Fruit fly (Drosophila melanogaster) whole organism, embryonic: ENCODE results near the gene CG17032.
A peak's percentile ranks its signal among the peaks of the same experiment; 100 is the strongest.

Source experiments
- Adf1 ChIP-seq: fragments of 200-800 bp; sonication (Bioruptor generic); IDR thresholded peaks from 2 replicates; pipeline ENCODE4 v1.3.6; 2022; ENCODE audit warnings: missing biosample characterization, missing genetic modification characterization
- Antp ChIP-seq: fragments of 200-800 bp; sonication (Bioruptor generic); optimal IDR thresholded peaks from 3 replicates; lab custom pipeline; 2016; ENCODE audit warnings: missing biosample characterization, missing genetic modification characterization
- Atf3 ChIP-seq: fragments of 200-800 bp; sonication (Bioruptor generic); optimal IDR thresholded peaks from 3 replicates; lab custom pipeline; 2016; ENCODE audit warnings: missing biosample characterization, missing genetic modification characterization
- Atf6 ChIP-seq: fragments of 200-800 bp; sonication (Bioruptor generic); IDR thresholded peaks from 2 replicates; pipeline ENCODE4 v1.3.6; 2022; ENCODE audit warnings: missing biosample characterization, missing genetic modification characterization
- BEAF-32 ChIP-seq: fragments of 200-800 bp; sonication (Bioruptor generic); optimal IDR thresholded peaks from 3 replicates; lab custom pipeline; 2017; ENCODE audit warnings: missing biosample characterization, missing genetic modification characterization, mild to moderate bottlenecking, moderate library complexity, missing genetic modification reagents
- CG10267 ChIP-seq: fragments of 200-800 bp; sonication (Bioruptor generic); optimal IDR thresholded peaks from 2 replicates; lab custom pipeline; 2018; ENCODE audit warnings: missing biosample characterization, mild to moderate bottlenecking, missing genetic modification characterization, moderate library complexity
- CG10431 ChIP-seq: fragments of 200-800 bp; sonication (Bioruptor generic); optimal IDR thresholded peaks from 3 replicates; lab custom pipeline; 2018; ENCODE audit warnings: missing biosample characterization, mild to moderate bottlenecking, missing genetic modification characterization
- CG10979 ChIP-seq: fragments of 200-800 bp; sonication (Bioruptor generic); optimal IDR thresholded peaks from 2 replicates; lab custom pipeline; 2018; ENCODE audit warnings: missing biosample characterization, mild to moderate bottlenecking, missing genetic modification characterization, moderate library complexity
- CG14050 ChIP-seq: fragments of 200-800 bp; sonication (Bioruptor generic); IDR thresholded peaks from 3 replicates; pipeline ENCODE4 v1.3.6; 2022; ENCODE audit warnings: missing biosample characterization, missing genetic modification characterization
- CG15601 ChIP-seq: fragments of 200-800 bp; sonication (Bioruptor generic); optimal IDR thresholded peaks from 3 replicates; lab custom pipeline; 2019; ENCODE audit warnings: missing biosample characterization, mild to moderate bottlenecking, missing genetic modification characterization, moderate library complexity
- CG16813 ChIP-seq: fragments of 200-800 bp; sonication (Bioruptor generic); IDR thresholded peaks from 3 replicates; pipeline ENCODE4 v1.3.6; 2022; ENCODE audit warnings: missing biosample characterization, missing genetic modification characterization; ENCODE audit not compliant: partially characterized antibody
- CG17802 ChIP-seq: fragments of 200-800 bp; sonication (Bioruptor generic); optimal IDR thresholded peaks from 2 replicates; lab custom pipeline; 2018; ENCODE audit warnings: missing biosample characterization, mild to moderate bottlenecking, missing genetic modification characterization, moderate library complexity
- CG18764 ChIP-seq: fragments of 200-800 bp; sonication (Bioruptor generic); optimal IDR thresholded peaks from 3 replicates; lab custom pipeline; 2016; ENCODE audit warnings: missing biosample characterization, missing genetic modification characterization
- CG2199 ChIP-seq: fragments of 200-800 bp; sonication (Bioruptor generic); IDR thresholded peaks from 3 replicates; pipeline ENCODE4 v1.3.6; 2022; ENCODE audit warnings: missing biosample characterization, missing genetic modification characterization
- CG2678 ChIP-seq: fragments of 200-800 bp; sonication (Bioruptor generic); optimal IDR thresholded peaks from 3 replicates; lab custom pipeline; 2019; ENCODE audit warnings: missing biosample characterization, mild to moderate bottlenecking, missing genetic modification characterization, moderate library complexity
- CG3726 ChIP-seq: fragments of 200-800 bp; sonication (Bioruptor generic); IDR thresholded peaks from 3 replicates; pipeline ENCODE4, ENCODE4 v1.3.6; 2022; ENCODE audit warnings: missing biosample characterization, missing genetic modification characterization
- CG3995 ChIP-seq: fragments of 200-800 bp; sonication (Bioruptor generic); optimal IDR thresholded peaks from 3 replicates; lab custom pipeline; 2016; ENCODE audit warnings: missing biosample characterization, missing genetic modification characterization
- CG4360 ChIP-seq: fragments of 200-800 bp; sonication (Bioruptor generic); IDR thresholded peaks from 2 replicates; pipeline ENCODE4 v1.3.6; 2022; ENCODE audit warnings: missing biosample characterization, missing genetic modification characterization
- CG7271 ChIP-seq: fragments of 200-800 bp; sonication (Bioruptor generic); optimal IDR thresholded peaks from 2 replicates; lab custom pipeline; 2018; ENCODE audit warnings: missing biosample characterization, mild to moderate bottlenecking, missing genetic modification characterization, moderate library complexity
- CG7963 ChIP-seq: fragments of 200-800 bp; sonication (Bioruptor generic); IDR thresholded peaks from 3 replicates; pipeline ENCODE4 v1.3.6; 2022; ENCODE audit warnings: missing biosample characterization, missing genetic modification characterization; ENCODE audit not compliant: partially characterized antibody
- CG8089 ChIP-seq: fragments of 200-800 bp; sonication (Bioruptor generic); optimal IDR thresholded peaks from 3 replicates; lab custom pipeline; 2016; ENCODE audit warnings: missing biosample characterization, missing genetic modification characterization
- CG8359 ChIP-seq: fragments of 200-800 bp; sonication (Bioruptor generic); optimal IDR thresholded peaks from 2 replicates; lab custom pipeline; 2017; ENCODE audit warnings: missing biosample characterization, mild to moderate bottlenecking, missing genetic modification characterization, borderline replicate concordance
- CG8765 ChIP-seq: fragments of 200-800 bp; sonication (Bioruptor generic); IDR thresholded peaks from 2 replicates; pipeline ENCODE4 v1.3.6; 2022; ENCODE audit warnings: missing biosample characterization, missing genetic modification characterization
- CG9817 ChIP-seq: fragments of 200-800 bp; sonication (Bioruptor generic); optimal IDR thresholded peaks from 2 replicates; lab custom pipeline; 2018; ENCODE audit warnings: missing biosample characterization, mild to moderate bottlenecking, missing genetic modification characterization, moderate library complexity
- Dp ChIP-seq: fragments of 200-800 bp; sonication (Bioruptor generic); optimal IDR thresholded peaks from 2 replicates; lab custom pipeline; 2018; ENCODE audit warnings: missing biosample characterization, mild to moderate bottlenecking, missing genetic modification characterization, moderate library complexity
- Drgx ChIP-seq: fragments of 200-800 bp; sonication (Bioruptor generic); IDR thresholded peaks from 2 replicates; pipeline ENCODE4 v1.3.6; 2022; ENCODE audit warnings: missing biosample characterization, missing genetic modification characterization
- Hr3 ChIP-seq: fragments of 200-800 bp; sonication (Bioruptor generic); optimal IDR thresholded peaks from 3 replicates; lab custom pipeline; 2016; ENCODE audit warnings: missing biosample characterization, missing genetic modification characterization
- Lhr ChIP-seq: fragments of 200-800 bp; sonication (Bioruptor generic); optimal IDR thresholded peaks from 3 replicates; lab custom pipeline; 2017; ENCODE audit warnings: mild to moderate bottlenecking, missing biosample characterization, missing genetic modification reagents, missing genetic modification characterization
- Nf-YC ChIP-seq: fragments of 200-800 bp; optimal IDR thresholded peaks from 3 replicates; lab custom pipeline; 2019; ENCODE audit warnings: missing biosample characterization, mild to moderate bottlenecking, missing genetic modification characterization, moderate library complexity
- Ravus ChIP-seq: fragments of 200-800 bp; sonication (Bioruptor generic); IDR thresholded peaks from 2 replicates; pipeline ENCODE4 v1.3.6; 2022; ENCODE audit warnings: missing biosample characterization, missing genetic modification characterization
- YL-1 ChIP-seq: fragments of 200-800 bp; sonication (Bioruptor generic); optimal IDR thresholded peaks from 3 replicates; lab custom pipeline; 2017; ENCODE audit warnings: missing biosample characterization, mild to moderate bottlenecking, missing genetic modification characterization
- abd-A ChIP-seq: fragments of 200-800 bp; sonication (Bioruptor generic); optimal IDR thresholded peaks from 3 replicates; lab custom pipeline; 2019; ENCODE audit warnings: missing biosample characterization, mild to moderate bottlenecking, missing genetic modification characterization, moderate library complexity
- chif ChIP-seq, 2 experiments: fragments of 200-800 bp; sonication (Bioruptor generic); optimal IDR thresholded peaks; 3 replicates each; lab custom pipeline; 2016; ENCODE audit warnings: missing biosample characterization in 2 of 2, missing genetic modification characterization in 2 of 2
- crol ChIP-seq: fragments of 200-800 bp; sonication (Bioruptor generic); IDR thresholded peaks from 2 replicates; pipeline ENCODE4 v1.3.6; 2022; ENCODE audit warnings: missing biosample characterization, missing genetic modification characterization
- dpn ChIP-seq, 2 experiments: fragments of 200-800 bp; sonication (Bioruptor generic); optimal IDR thresholded peaks; 3 replicates each; lab custom pipeline; 2016; ENCODE audit warnings: missing biosample characterization in 2 of 2, missing genetic modification characterization in 2 of 2
- ewg ChIP-seq: fragments of 200-800 bp; sonication (Bioruptor generic); optimal IDR thresholded peaks from 3 replicates; lab custom pipeline; 2017; ENCODE audit warnings: mild to moderate bottlenecking, missing biosample characterization, missing genetic modification reagents, missing genetic modification characterization
- hbn ChIP-seq: fragments of 200-800 bp; sonication (Bioruptor generic); IDR thresholded peaks from 2 replicates; pipeline ENCODE4 v1.3.6; 2022; ENCODE audit warnings: missing biosample characterization, missing genetic modification characterization; ENCODE audit not compliant: partially characterized antibody
- lmd ChIP-seq: fragments of 200-800 bp; sonication (Bioruptor generic); IDR thresholded peaks from 2 replicates; pipeline ENCODE4 v1.3.6; 2022; ENCODE audit warnings: missing biosample characterization, missing genetic modification characterization
- luna ChIP-seq: fragments of 200-800 bp; sonication (Bioruptor generic); optimal IDR thresholded peaks from 2 replicates; lab custom pipeline; 2016; ENCODE audit warnings: missing biosample characterization, missing genetic modification characterization
- ro ChIP-seq: fragments of 200-800 bp; sonication (Bioruptor generic); IDR thresholded peaks from 2 replicates; pipeline ENCODE4 v1.3.6; 2022; ENCODE audit warnings: missing biosample characterization, missing genetic modification characterization
- sqz ChIP-seq: fragments of 200-800 bp; sonication (Bioruptor generic); optimal IDR thresholded peaks from 3 replicates; lab custom pipeline; 2018; ENCODE audit warnings: missing biosample characterization, mild to moderate bottlenecking, missing genetic modification characterization
- stwl ChIP-seq: fragments of 200-800 bp; sonication (Bioruptor generic); optimal IDR thresholded peaks from 3 replicates; lab custom pipeline; 2018; ENCODE audit warnings: missing biosample characterization, mild to moderate bottlenecking, missing genetic modification characterization, moderate library complexity
- tgo ChIP-seq: fragments of 200-800 bp; sonication (Bioruptor generic); IDR thresholded peaks from 3 replicates; pipeline ENCODE4 v1.3.6; 2022; ENCODE audit warnings: missing biosample characterization, missing genetic modification characterization
- tin ChIP-seq: fragments of 200-800 bp; sonication (Bioruptor generic); optimal IDR thresholded peaks from 3 replicates; lab custom pipeline; 2016; ENCODE audit warnings: missing biosample characterization, missing genetic modification characterization
- trem ChIP-seq: fragments of 200-800 bp; optimal IDR thresholded peaks from 3 replicates; lab custom pipeline; 2019; ENCODE audit warnings: missing biosample characterization, mild to moderate bottlenecking, missing genetic modification characterization, moderate library complexity
- trh ChIP-seq: fragments of 200-800 bp; sonication (Bioruptor generic); optimal IDR thresholded peaks from 2 replicates; lab custom pipeline; 2016; ENCODE audit warnings: missing biosample characterization, missing genetic modification characterization
- unpg ChIP-seq: fragments of 200-800 bp; sonication (Bioruptor generic); optimal IDR thresholded peaks from 3 replicates; lab custom pipeline; 2018; ENCODE audit warnings: missing biosample characterization, mild to moderate bottlenecking, missing genetic modification characterization, moderate library complexity
- wdn ChIP-seq: fragments of 200-800 bp; sonication (Bioruptor generic); IDR thresholded peaks from 2 replicates; pipeline ENCODE4 v1.3.6; 2022; ENCODE audit warnings: missing biosample characterization, missing genetic modification characterization

The CG17032 gene

dm6 chr3L:16004401-16005237, 46.0 kb downstream of the CG17032 start, which contains the start of the genes hzg and mRpS31 (continued):
- TF ChIP-seq CG7271 (tag; lab: Kevin White, UChicago) (no peak), luna (GFP tag; lab: Kevin White, UChicago) (no peak), Lhr (GFP tag; lab: Kevin White, UChicago) (peak; percentile 55), CG16813 (GFP tag; lab: Robert Waterston, UW) (no peak), Ravus (GFP tag; lab: Robert Waterston, UW) (no peak), CG3995 (GFP tag; lab: Kevin White, UChicago) (peak; percentile 46), CG18764 (GFP tag; lab: Kevin White, UChicago) (peak; percentile 13), dpn (GFP tag; optimal IDR thresholded peaks at IDR 0.05; lab: Kevin White, UChicago) (peak; percentile 46 to 65), CG8359 (GFP tag; lab: Kevin White, UChicago) (no peak), Nf-YC (peak; percentile 56), Dp (peak; percentile 9), Antp (GFP tag; lab: Kevin White, UChicago) (peak; percentile 44), tgo (peak; percentile 50; the same call in 2 of the 3 replicates), CG7963 (GFP tag; lab: Robert Waterston, UW) (no peak), CG4360 (GFP tag; lab: Robert Waterston, UW) (no peak), CG17802 (tag; lab: Kevin White, UChicago) (no peak), CG3726 (GFP tag; lab: Robert Waterston, UW) (no peak), CG9817 (tag; lab: Kevin White, UChicago) (peak; percentile 67), hbn (GFP tag; lab: Robert Waterston, UW) (no peak), Atf3 (GFP tag; lab: Kevin White, UChicago) (peak; percentile 52), unpg (GFP tag; lab: Kevin White, UChicago) (peak; percentile 53), lmd (GFP tag; lab: Robert Waterston, UW) (no peak; the same call in 1 of the 2 replicates), CG14050 (GFP tag; lab: Robert Waterston, UW) (no peak), CG2678 (tag; lab: Kevin White, UChicago) (peak; percentile 68), CG10267 (tag; lab: Kevin White, UChicago) (peak; percentile 67), ro (GFP tag; lab: Robert Waterston, UW) (no peak), CG10979 (peak; percentile 40), chif (GFP tag; optimal IDR thresholded peaks at IDR 0.05; lab: Kevin White, UChicago) (peak; percentile 14 to 25), Adf1 (no peak), ewg (GFP tag; lab: Kevin White, UChicago) (no peak), CG10431 (GFP tag; lab: Kevin White, UChicago) (peak; percentile 39), trem (tag; lab: Kevin White, UChicago) (peak; percentile 99), abd-A (tag; lab: Kevin White, UChicago) (peak; percentile 37), Drgx (GFP tag; lab: Robert Waterston, UW) (peak; percentile 73), CG2199 (GFP tag; lab: Robert Waterston, UW) (no peak), trh (GFP tag; lab: Kevin White, UChicago) (no peak), wdn (GFP tag; lab: Robert Waterston, UW) (0 out of 2 replicates have a peak, but pooled peaks have one; percentile 49), crol (GFP tag; lab: Robert Waterston, UW) (no peak), Hr3 (GFP tag; lab: Kevin White, UChicago) (peak; percentile 57), tin (GFP tag; lab: Kevin White, UChicago) (peak; percentile 55), Atf6 (peak; percentile 48; the same call in 1 of the 2 replicates), stwl (peak; percentile 37), CG15601 (tag; lab: Kevin White, UChicago) (peak; percentile 20), CG8765 (GFP tag; lab: Robert Waterston, UW) (no peak), BEAF-32 (GFP tag; lab: Kevin White, UChicago) (peak; percentile 51), CG8089 (GFP tag; lab: Kevin White, UChicago) (no peak), sqz (GFP tag; lab: Kevin White, UChicago) (peak; percentile 65), YL-1 (peak; percentile 35)
